Fruit fly (Drosophila melanogaster): ENCODE results near the gene CG32270.
A peak's percentile ranks its signal among the peaks of the same experiment; 100 is the strongest.

Gene CG32270

DNA sequence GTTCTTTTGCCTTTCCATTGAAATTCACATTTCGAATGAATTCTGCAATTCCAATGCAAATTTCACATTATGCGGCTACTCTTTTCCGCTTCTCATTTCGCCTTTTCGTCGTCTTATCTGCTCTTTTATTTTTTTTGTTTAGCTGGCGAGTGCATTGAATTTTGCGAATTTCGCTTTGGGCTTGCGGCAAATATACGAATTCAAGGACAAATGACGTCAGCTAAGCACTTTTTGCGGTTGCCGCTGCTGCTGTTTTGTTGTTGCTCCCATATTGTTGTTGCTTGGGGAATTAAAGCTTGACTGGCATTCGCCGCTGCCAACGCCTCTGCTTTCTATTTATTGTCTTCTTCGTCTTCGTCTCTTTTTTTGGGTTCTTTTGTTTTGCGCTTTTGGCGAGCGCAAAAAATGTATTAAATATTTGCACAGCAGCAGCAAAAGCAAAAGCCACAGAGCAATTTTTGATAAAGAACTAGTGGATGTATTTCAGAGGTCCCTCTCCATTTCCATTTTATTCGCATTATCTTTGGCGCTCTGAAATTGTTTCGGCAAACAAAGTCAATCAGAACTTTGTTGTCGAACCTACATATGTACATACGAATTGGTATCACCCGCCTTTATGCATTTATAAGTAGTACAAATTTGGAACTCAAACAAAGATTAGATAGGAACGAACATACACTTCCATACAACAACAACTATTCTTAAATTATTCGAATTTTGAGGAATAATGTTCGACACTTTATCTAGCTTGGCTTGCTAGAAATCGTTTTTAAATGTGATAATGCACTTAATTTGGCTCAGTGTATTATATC lies 31.2 kb upstream of the CG32270 start (continued):
- TF ChIP-seq org-1 (GFP tag; optimal IDR thresholded peaks at IDR 0.05) (no peak), CG14014 (GFP tag; IDR thresholded peaks at IDR 0.05) (no peak), Kr (GFP tag; optimal IDR thresholded peaks at IDR 0.05) (no peak), CG32767 (GFP tag; IDR thresholded peaks at IDR 0.05) (no peak), crc (GFP tag; optimal IDR thresholded peaks at IDR 0.05) (no peak), danr (GFP tag; IDR thresholded peaks at IDR 0.05) (no peak), inv (GFP tag; IDR thresholded peaks at IDR 0.05; ENCODE audit: partially characterized antibody) (no peak), yki (optimal IDR thresholded peaks at IDR 0.05) (no peak), CG15073 (GFP tag; optimal IDR thresholded peaks at IDR 0.05) (no peak), row (GFP tag; IDR thresholded peaks at IDR 0.05) (peak; percentile 29; the same call in 1 of the 3 replicates), HHEX (GFP tag; optimal IDR thresholded peaks at IDR 0.05) (no peak), CG6765 (GFP tag; optimal IDR thresholded peaks at IDR 0.05) (no peak), TFAM (GFP tag; optimal IDR thresholded peaks at IDR 0.05) (no peak), MTF-1 (GFP tag; optimal IDR thresholded peaks at IDR 0.05; ENCODE audit: borderline replicate concordance) (no peak), NK7.1 (GFP tag; optimal IDR thresholded peaks at IDR 0.05) (no peak), ems (GFP tag; optimal IDR thresholded peaks at IDR 0.05) (no peak), CG11723 (GFP tag; optimal IDR thresholded peaks at IDR 0.05) (no peak), Ets97D (GFP tag; optimal IDR thresholded peaks at IDR 0.05) (no peak), sens (GFP tag) (peak; percentile 53), CG12942 (GFP tag; optimal IDR thresholded peaks at IDR 0.05) (no peak), kah (GFP tag; optimal IDR thresholded peaks at IDR 0.05) (no peak), grn (GFP tag; optimal IDR thresholded peaks at IDR 0.05) (peak; percentile 51), CG10147 (GFP tag; optimal IDR thresholded peaks at IDR 0.05) (no peak), ATbp (GFP tag; optimal IDR thresholded peaks at IDR 0.05) (peak; percentile 50), odd (GFP tag; optimal IDR thresholded peaks at IDR 0.05) (peak; percentile 35), Rfx (GFP tag; IDR thresholded peaks at IDR 0.05) (no peak), CG9932 (GFP tag; IDR thresholded peaks at IDR 0.05) (no peak), H15 (GFP tag; IDR thresholded peaks at IDR 0.05) (no peak), CG17328 (GFP tag; IDR thresholded peaks at IDR 0.05) (peak; percentile 17; the same call in 1 of the 2 replicates), PHDP (tag; optimal IDR thresholded peaks at IDR 0.05) (peak; percentile 34), CG2202 (tag; optimal IDR thresholded peaks at IDR 0.05) (no peak), emc (GFP tag; optimal IDR thresholded peaks at IDR 0.05) (no peak), Hsf (GFP tag; optimal IDR thresholded peaks at IDR 0.05) (no peak), CG11504 (tag; optimal IDR thresholded peaks at IDR 0.05) (no peak), C15 (GFP tag; IDR thresholded peaks at IDR 0.05) (no peak), sug (tag; optimal IDR thresholded peaks at IDR 0.05) (peak; percentile 29), CG4730 (GFP tag; IDR thresholded peaks at IDR 0.05) (no peak), Sry-δ (GFP tag; optimal IDR thresholded peaks at IDR 0.05) (no peak), Dll (GFP tag; IDR thresholded peaks at IDR 0.05; ENCODE audit: partially characterized antibody) (no peak), nmo (GFP tag; optimal IDR thresholded peaks at IDR 0.05) (no peak), CG10431 (GFP tag; optimal IDR thresholded peaks at IDR 0.05) (peak; percentile 40), Elba2 (GFP tag; optimal IDR thresholded peaks at IDR 0.05) (no peak), CG6854 (GFP tag; optimal IDR thresholded peaks at IDR 0.05) (no peak), CG6272 (GFP tag; IDR thresholded peaks at IDR 0.05) (no peak), dati (GFP tag; IDR thresholded peaks at IDR 0.05) (no peak), CG33213 (GFP tag; optimal IDR thresholded peaks at IDR 0.05) (no peak), CG33557 (GFP tag; optimal IDR thresholded peaks at IDR 0.05) (no peak), CG31365 (tag; optimal IDR thresholded peaks at IDR 0.05) (no peak), CG15269 (tag; optimal IDR thresholded peaks at IDR 0.05) (peak; percentile 22), onecut (GFP tag; IDR thresholded peaks at IDR 0.05) (no peak), CG16813 (GFP tag; IDR thresholded peaks at IDR 0.05; ENCODE audit: partially characterized antibody) (no peak)
